Fruit fly (Drosophila melanogaster): Measurements from ENCODE around the gene CG13311.

DNA sequence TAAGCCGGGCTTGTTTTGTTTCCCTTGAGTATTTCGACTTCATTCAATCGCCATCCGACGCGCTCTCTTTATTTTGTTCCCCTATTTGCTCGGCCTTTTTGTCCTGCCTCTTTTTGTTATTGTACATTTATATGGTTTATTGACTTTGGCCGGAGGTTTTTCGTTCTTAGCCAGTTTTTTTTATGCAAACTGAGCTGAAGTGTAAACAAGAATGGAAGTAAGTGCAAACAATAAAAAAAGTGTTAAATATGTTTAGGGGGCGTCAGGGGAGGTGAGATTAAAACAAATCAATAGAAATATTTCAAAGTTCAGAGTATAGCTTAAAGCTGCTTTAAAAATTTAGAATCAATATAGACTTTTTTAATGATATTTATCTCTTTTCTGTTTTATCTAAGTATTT is 32.5 kb upstream of the CG13311 start:
- TF ChIP-seq acj6 (GFP tag; optimal IDR thresholded peaks at IDR 0.05) (no peak), Met (GFP tag; optimal IDR thresholded peaks at IDR 0.05) (no peak), CG6163 (GFP tag; IDR thresholded peaks at IDR 0.05) (no peak), ss (GFP tag; optimal IDR thresholded peaks at IDR 0.05) (no peak), dac (GFP tag; optimal IDR thresholded peaks at IDR 0.05) (no peak), CG11294 (GFP tag; IDR thresholded peaks at IDR 0.05) (no peak), lz (GFP tag; optimal IDR thresholded peaks at IDR 0.05) (peak; percentile 6), CG11902 (GFP tag; optimal IDR thresholded peaks at IDR 0.05) (no peak), Gug (GFP tag; IDR thresholded peaks at IDR 0.05) (no peak)
